Worm (Caenorhabditis elegans) whole organism, young adult: ENCODE results near the gene C17H12.12.

ENCODE experiments used
- Y67H2A.10 ChIP-seq: fragments of 200-800 bp; sonication (Bioruptor generic); conservative IDR thresholded peaks from 2 replicates; pipeline ENCODE4 v1.3.6; 2022; ENCODE audit warnings: missing genetic modification reagents, missing genetic modification characterization, missing compliant biosample characterization
- akir-1 ChIP-seq: fragments of 200-800 bp; sonication (Bioruptor generic); optimal IDR thresholded peaks from 2 replicates; lab custom pipeline; 2018; ENCODE audit warnings: mild to moderate bottlenecking, missing genetic modification characterization, moderate library complexity, missing compliant biosample characterization
- attf-6 ChIP-seq: fragments of 200-800 bp; sonication (Bioruptor generic); IDR thresholded peaks from 2 replicates; pipeline ENCODE4 v1.3.6; 2022; ENCODE audit warnings: missing genetic modification reagents, missing genetic modification characterization, missing compliant biosample characterization
- dpl-1 ChIP-seq: fragments of 150-350 bp; optimal IDR thresholded peaks from 2 replicates; lab custom pipeline; 2014; ENCODE audit warnings: missing biosample characterization, missing genetic modification reagents, missing genetic modification characterization
- sea-2 ChIP-seq: fragments of 200-800 bp; sonication (Bioruptor generic); IDR thresholded peaks from 2 replicates; pipeline ENCODE4 v1.3.6; 2022; ENCODE audit warnings: missing genetic modification characterization, missing compliant biosample characterization

ce11 chrIV:6829902-6830301, 34.2 kb downstream of the C17H12.12 start, which contains the start of gene H20E11.1:
- no peak for TF ChIP-seq attf-6 (GFP tag; lab: Robert Waterston, UW)
- no peak for TF ChIP-seq akir-1
- no peak for TF ChIP-seq dpl-1 (GFP tag; lab: Kevin White, UChicago)
- no peak for TF ChIP-seq Y67H2A.10 (GFP tag; lab: Robert Waterston, UW)
- TF ChIP-seq sea-2 (GFP tag; lab: Robert Waterston, UW): no peak
